Comparison of ENCODE assay signal across 1 fruit fly cellular context in genomic region chr3L:5277942-5278341, dm6.
A peak's percentile ranks its signal among the peaks of the same experiment; 100 is the strongest.
TF ChIP-seq lines count a peak whose summit lies in the region.

Gene shep, minus strand, starts transcription at chr3L:5277944.

TF ChIP-seq in whole organism, embryonic, 481 proteins besides CTCF, POLR2A, EP300 and RAD21 (continued from another document and continues in another):
- TF ChIP-seq CG9817 (tag; optimal IDR thresholded peaks at IDR 0.05; lab: Kevin White, UChicago) (peak; percentile 89), fd64A (GFP tag; optimal IDR thresholded peaks at IDR 0.05; lab: Kevin White, UChicago) (peak; percentile 59), ab (GFP tag; optimal IDR thresholded peaks at IDR 0.05; lab: Kevin White, UChicago) (peak; percentile 46), E2f1 (GFP tag; IDR thresholded peaks at IDR 0.05; lab: Robert Waterston, UW) (peak; percentile 91), Sry-δ (GFP tag; optimal IDR thresholded peaks at IDR 0.05; lab: Kevin White, UChicago) (peak; percentile 20), jumu (GFP tag; optimal IDR thresholded peaks at IDR 0.05; lab: Kevin White, UChicago) (peak; percentile 63), C15 (GFP tag; IDR thresholded peaks at IDR 0.05; lab: Robert Waterston, UW) (peak; percentile 60; the same call in 1 of the 3 replicates), Deaf1 (tag; optimal IDR thresholded peaks at IDR 0.05; lab: Kevin White, UChicago) (peak; percentile 77), CG4854 (GFP tag; optimal IDR thresholded peaks at IDR 0.05; lab: Kevin White, UChicago) (peak; percentile 77), Ssrp (tag; optimal IDR thresholded peaks at IDR 0.05; lab: Kevin White, UChicago) (peak; percentile 88), sug (tag; optimal IDR thresholded peaks at IDR 0.05; lab: Kevin White, UChicago) (peak; percentile 77), B-H1 (GFP tag; IDR thresholded peaks at IDR 0.05; lab: Robert Waterston, UW) (peak; percentile 83), CG13775 (GFP tag; optimal IDR thresholded peaks at IDR 0.05; lab: Kevin White, UChicago) (peak; percentile 86), sd (tag; optimal IDR thresholded peaks at IDR 0.05; lab: Kevin White, UChicago) (peak; percentile 69), CG18619 (GFP tag; optimal IDR thresholded peaks at IDR 0.05; lab: Kevin White, UChicago) (peak; percentile 88), Mad (GFP tag; optimal IDR thresholded peaks at IDR 0.05; lab: Kevin White, UChicago) (peak; percentile 62), Spps (tag; optimal IDR thresholded peaks at IDR 0.05; lab: Kevin White, UChicago) (peak; percentile 86), seq (GFP tag; IDR thresholded peaks at IDR 0.05; lab: Robert Waterston, UW) (peak; percentile 87), CG14965 (GFP tag; optimal IDR thresholded peaks at IDR 0.05; lab: Kevin White, UChicago; ENCODE audit: borderline replicate concordance) (no peak), kay (GFP tag; optimal IDR thresholded peaks at IDR 0.05; lab: Kevin White, UChicago) (peak; percentile 73), CG30020 (tag; optimal IDR thresholded peaks at IDR 0.05; lab: Kevin White, UChicago) (peak; percentile 58), Dref (GFP tag; IDR thresholded peaks at IDR 0.05; lab: Robert Waterston, UW) (no peak), CG13624 (GFP tag; optimal IDR thresholded peaks at IDR 0.05; lab: Kevin White, UChicago) (peak; percentile 68), Lim3 (GFP tag; IDR thresholded peaks at IDR 0.05; lab: Robert Waterston, UW) (0 out of 2 replicates have a peak, but pooled peaks have one; percentile 38), zen (tag; optimal IDR thresholded peaks at IDR 0.05; lab: Kevin White, UChicago) (peak; percentile 92), CG1602 (GFP tag; optimal IDR thresholded peaks at IDR 0.05; lab: Kevin White, UChicago) (peak; percentile 87), gsb (GFP tag; IDR thresholded peaks at IDR 0.05; lab: Robert Waterston, UW) (peak; percentile 46; the same call in 1 of the 2 replicates), Pdp1 (GFP tag; optimal IDR thresholded peaks at IDR 0.05; lab: Kevin White, UChicago) (peak; percentile 72 to 83), CG17612 (GFP tag; IDR thresholded peaks at IDR 0.05; lab: Robert Waterston, UW) (peak; percentile 37; the same call in 1 of the 2 replicates), oc (tag; optimal IDR thresholded peaks at IDR 0.05; lab: Kevin White, UChicago) (peak; percentile 89), CG10565 (GFP tag; optimal IDR thresholded peaks at IDR 0.05; lab: Kevin White, UChicago) (peak; percentile 50), her (GFP tag; optimal IDR thresholded peaks at IDR 0.05; lab: Kevin White, UChicago) (peak; percentile 13), CkIIα-i1 (GFP tag; IDR thresholded peaks at IDR 0.05; lab: Robert Waterston, UW) (peak; percentile 50; the same call in 1 of the 2 replicates), CG12299 (tag; optimal IDR thresholded peaks at IDR 0.05; lab: Kevin White, UChicago) (peak; percentile 81), CG8765 (GFP tag; IDR thresholded peaks at IDR 0.05; lab: Robert Waterston, UW) (peak; percentile 81), tin (GFP tag; optimal IDR thresholded peaks at IDR 0.05; lab: Kevin White, UChicago) (peak; percentile 87), zfh2 (GFP tag; optimal IDR thresholded peaks at IDR 0.05; lab: Kevin White, UChicago) (peak; percentile 68), CG5245 (GFP tag; optimal IDR thresholded peaks at IDR 0.05; lab: Kevin White, UChicago) (peak; percentile 72), CrebB (tag; optimal IDR thresholded peaks at IDR 0.05; lab: Kevin White, UChicago) (peak; percentile 80), tll (GFP tag; optimal IDR thresholded peaks at IDR 0.05; lab: Kevin White, UChicago) (no peak), CG9797 (GFP tag; optimal IDR thresholded peaks at IDR 0.05; lab: Kevin White, UChicago) (peak; percentile 7), Hand (GFP tag; optimal IDR thresholded peaks at IDR 0.05; lab: Kevin White, UChicago) (peak; percentile 80), HmgZ (tag; optimal IDR thresholded peaks at IDR 0.05; lab: Kevin White, UChicago) (peak; percentile 91), CG17385 (GFP tag; optimal IDR thresholded peaks at IDR 0.05; lab: Kevin White, UChicago) (peak; percentile 90), CG3407 (GFP tag; optimal IDR thresholded peaks at IDR 0.05; lab: Kevin White, UChicago) (peak; percentile 76), ara (GFP tag; IDR thresholded peaks at IDR 0.05; lab: Robert Waterston, UW) (peak; percentile 85), CG12104 (GFP tag; optimal IDR thresholded peaks at IDR 0.05; lab: Kevin White, UChicago) (peak; percentile 75), sqz (GFP tag; optimal IDR thresholded peaks at IDR 0.05; lab: Kevin White, UChicago) (peak; percentile 78), bab2 (GFP tag; optimal IDR thresholded peaks at IDR 0.05; lab: Kevin White, UChicago) (peak; percentile 73), CG16815 (GFP tag; optimal IDR thresholded peaks at IDR 0.05; lab: Kevin White, UChicago) (peak; percentile 82), zen2 (GFP tag; IDR thresholded peaks at IDR 0.05; lab: Robert Waterston, UW; ENCODE audit: partially characterized antibody) (no peak), Usf (GFP tag; optimal IDR thresholded peaks at IDR 0.05; lab: Kevin White, UChicago) (peak; percentile 80), cato (GFP tag; optimal IDR thresholded peaks at IDR 0.05; lab: Kevin White, UChicago; ENCODE audit: borderline replicate concordance) (peak; percentile 73), pan (optimal IDR thresholded peaks at IDR 0.05; lab: Kevin White, UChicago) (no peak), pan (GFP tag; optimal IDR thresholded peaks at IDR 0.05 in 1 of 2, IDR thresholded peaks at IDR 0.05 in 1 of 2) (peak in 1 of 2 experiments; percentile 91), pb (GFP tag; optimal IDR thresholded peaks at IDR 0.05; lab: Kevin White, UChicago) (peak; percentile 28), CG13296 (GFP tag; optimal IDR thresholded peaks at IDR 0.05; lab: Kevin White, UChicago) (peak; percentile 87), sisA (GFP tag; IDR thresholded peaks at IDR 0.05; lab: Robert Waterston, UW) (peak; percentile 91), pho (GFP tag; optimal IDR thresholded peaks at IDR 0.05; lab: Kevin White, UChicago) (peak; percentile 65), Kr (GFP tag; optimal IDR thresholded peaks at IDR 0.05; lab: Kevin White, UChicago) (peak; percentile 18), tio (GFP tag; optimal IDR thresholded peaks at IDR 0.05; lab: Kevin White, UChicago) (peak; percentile 85), aop (GFP tag; IDR thresholded peaks at IDR 0.05; lab: Robert Waterston, UW) (peak; percentile 52; the same call in 1 of the 2 replicates), hb (GFP tag; IDR thresholded peaks at IDR 0.05; lab: Robert Waterston, UW; ENCODE audit: partially characterized antibody) (no peak), Sry-β (GFP tag; optimal IDR thresholded peaks at IDR 0.05; lab: Kevin White, UChicago) (peak; percentile 43), H2.0 (GFP tag; IDR thresholded peaks at IDR 0.05; lab: Robert Waterston, UW) (peak; percentile 80), Sox102F (GFP tag; optimal IDR thresholded peaks at IDR 0.05; lab: Kevin White, UChicago) (peak; percentile 89), cas (GFP tag; IDR thresholded peaks at IDR 0.05; lab: Robert Waterston, UW) (peak; percentile 52; the same call in 1 of the 2 replicates), caup (GFP tag; optimal IDR thresholded peaks at IDR 0.05; lab: Kevin White, UChicago; ENCODE audit: severe bottlenecking) (peak; percentile 85), Nf-YB (GFP tag; optimal IDR thresholded peaks at IDR 0.05; lab: Kevin White, UChicago) (peak; percentile 74), vnd (GFP tag; IDR thresholded peaks at IDR 0.05; lab: Robert Waterston, UW; ENCODE audit: partially characterized antibody) (no peak), CG32772 (GFP tag; IDR thresholded peaks at IDR 0.05; lab: Robert Waterston, UW) (peak; percentile 91), hth (optimal IDR thresholded peaks at IDR 0.05; lab: Kevin White, UChicago) (no peak), chinmo (GFP tag; IDR thresholded peaks at IDR 0.05; lab: Robert Waterston, UW; ENCODE audit: partially characterized antibody) (no peak), p53 (GFP tag; optimal IDR thresholded peaks at IDR 0.05; lab: Kevin White, UChicago) (peak; percentile 25), CG9876 (GFP tag; optimal IDR thresholded peaks at IDR 0.05; lab: Kevin White, UChicago) (peak; percentile 34), D19B (GFP tag; optimal IDR thresholded peaks at IDR 0.05; lab: Kevin White, UChicago) (peak; percentile 82), ranshi (GFP tag; IDR thresholded peaks at IDR 0.05; lab: Robert Waterston, UW) (peak; percentile 89), MBD-R2 (GFP tag; IDR thresholded peaks at IDR 0.05; lab: Robert Waterston, UW) (peak; percentile 59), lmd (GFP tag; IDR thresholded peaks at IDR 0.05; lab: Robert Waterston, UW) (peak; percentile 93), Poxn (GFP tag; IDR thresholded peaks at IDR 0.05; lab: Robert Waterston, UW) (peak; percentile 59), corto (GFP tag; optimal IDR thresholded peaks at IDR 0.05; lab: Kevin White, UChicago) (peak; percentile 78), Chrac-16 (GFP tag; optimal IDR thresholded peaks at IDR 0.05; lab: Kevin White, UChicago) (peak; percentile 86), CG42726 (GFP tag; IDR thresholded peaks at IDR 0.05; lab: Robert Waterston, UW; ENCODE audit: partially characterized antibody) (no peak), Mrtf (GFP tag; IDR thresholded peaks at IDR 0.05; lab: Robert Waterston, UW) (peak; percentile 87), Ada2b (GFP tag; IDR thresholded peaks at IDR 0.05; lab: Robert Waterston, UW) (peak; percentile 85), Fer3 (tag; optimal IDR thresholded peaks at IDR 0.05; lab: Kevin White, UChicago) (peak; percentile 90), sob (GFP tag; IDR thresholded peaks at IDR 0.05; lab: Robert Waterston, UW) (peak; percentile 90), inv (GFP tag; IDR thresholded peaks at IDR 0.05; lab: Robert Waterston, UW; ENCODE audit: partially characterized antibody) (no peak), CG15073 (GFP tag; optimal IDR thresholded peaks at IDR 0.05; lab: Kevin White, UChicago) (peak; percentile 91), Myb (GFP tag; optimal IDR thresholded peaks at IDR 0.05; lab: Kevin White, UChicago) (peak; percentile 45), CG7271 (tag; optimal IDR thresholded peaks at IDR 0.05; lab: Kevin White, UChicago) (peak; percentile 83), HLHmδ (GFP tag; optimal IDR thresholded peaks at IDR 0.05; lab: Kevin White, UChicago) (no peak), fru (optimal IDR thresholded peaks at IDR 0.05; lab: Kevin White, UChicago) (no peak), peb (GFP tag; IDR thresholded peaks at IDR 0.05; lab: Robert Waterston, UW) (peak; percentile 74), CG8281 (tag; optimal IDR thresholded peaks at IDR 0.05; lab: Kevin White, UChicago) (peak; percentile 76), mam (GFP tag; optimal IDR thresholded peaks at IDR 0.05; lab: Kevin White, UChicago) (peak; percentile 84), CG15479 (GFP tag; optimal IDR thresholded peaks at IDR 0.05; lab: Kevin White, UChicago) (peak; percentile 15), CG10959 (GFP tag; IDR thresholded peaks at IDR 0.05; lab: Robert Waterston, UW) (peak; percentile 75), E2f2 (GFP tag; IDR thresholded peaks at IDR 0.05; lab: Robert Waterston, UW) (peak; percentile 64), Antp (GFP tag; optimal IDR thresholded peaks at IDR 0.05; lab: Kevin White, UChicago) (peak; percentile 42), CG15601 (tag; optimal IDR thresholded peaks at IDR 0.05; lab: Kevin White, UChicago) (peak; percentile 78), grau (tag; optimal IDR thresholded peaks at IDR 0.05; lab: Kevin White, UChicago) (peak; percentile 90), Abd-B (GFP tag; optimal IDR thresholded peaks at IDR 0.05; lab: Kevin White, UChicago) (peak; percentile 74), sna (GFP tag; IDR thresholded peaks at IDR 0.05; lab: Robert Waterston, UW; ENCODE audit: partially characterized antibody) (no peak), CG12219 (GFP tag; optimal IDR thresholded peaks at IDR 0.05; lab: Kevin White, UChicago) (peak; percentile 85), CG3163 (GFP tag; optimal IDR thresholded peaks at IDR 0.05; lab: Kevin White, UChicago) (peak; percentile 96), Taf1 (GFP tag; IDR thresholded peaks at IDR 0.05; lab: Robert Waterston, UW) (peak; percentile 70), nmo (GFP tag; optimal IDR thresholded peaks at IDR 0.05; lab: Kevin White, UChicago) (peak; percentile 93), CG9727 (GFP tag; optimal IDR thresholded peaks at IDR 0.05; lab: Kevin White, UChicago) (peak; percentile 88), Neu2 (GFP tag; optimal IDR thresholded peaks at IDR 0.05; lab: Kevin White, UChicago; ENCODE audit: borderline replicate concordance) (peak; percentile 11), jigr1 (GFP tag; IDR thresholded peaks at IDR 0.05; lab: Robert Waterston, UW) (peak; percentile 78), sens (GFP tag; lab: Kevin White, UChicago) (peak; percentile 98), sim (GFP tag; IDR thresholded peaks at IDR 0.05; lab: Robert Waterston, UW) (peak; percentile 77), ase (GFP tag; IDR thresholded peaks at IDR 0.05; lab: Robert Waterston, UW) (peak; percentile 87), CG13424 (tag; optimal IDR thresholded peaks at IDR 0.05; lab: Kevin White, UChicago) (peak; percentile 89), unpg (GFP tag; optimal IDR thresholded peaks at IDR 0.05; lab: Kevin White, UChicago) (peak; percentile 95), trh (GFP tag; optimal IDR thresholded peaks at IDR 0.05; lab: Kevin White, UChicago) (peak; percentile 32), Awh (GFP tag; IDR thresholded peaks at IDR 0.05; lab: Robert Waterston, UW) (peak; percentile 88), grn (GFP tag; optimal IDR thresholded peaks at IDR 0.05; lab: Kevin White, UChicago) (no peak), chif (GFP tag; optimal IDR thresholded peaks at IDR 0.05; lab: Kevin White, UChicago) (peak; percentile 64 to 73), CG6765 (GFP tag; optimal IDR thresholded peaks at IDR 0.05; lab: Kevin White, UChicago) (peak; percentile 70), CG13894 (tag; optimal IDR thresholded peaks at IDR 0.05; lab: Kevin White, UChicago) (peak; percentile 56), dm (GFP tag; optimal IDR thresholded peaks at IDR 0.05; lab: Kevin White, UChicago) (peak; percentile 25), HmgD (GFP tag; optimal IDR thresholded peaks at IDR 0.05; lab: Kevin White, UChicago) (no peak), tap (tag; optimal IDR thresholded peaks at IDR 0.05; lab: Kevin White, UChicago) (peak; percentile 89), CG17359 (tag; optimal IDR thresholded peaks at IDR 0.05; lab: Kevin White, UChicago) (peak; percentile 89), danr (GFP tag; IDR thresholded peaks at IDR 0.05; lab: Robert Waterston, UW) (peak; percentile 70), Dip3 (GFP tag; optimal IDR thresholded peaks at IDR 0.05; lab: Kevin White, UChicago) (peak; percentile 79), pnt (GFP tag; optimal IDR thresholded peaks at IDR 0.05; lab: Kevin White, UChicago) (peak; percentile 64), CG12744 (GFP tag; optimal IDR thresholded peaks at IDR 0.05; lab: Kevin White, UChicago) (peak; percentile 45)
